Worm (Caenorhabditis elegans) whole organism, young adult: ENCODE measurements around the gene gldi-8.

Experiments used
- B0019.2 ChIP-seq: fragments of 200-800 bp; sonication (Bioruptor generic); conservative IDR thresholded peaks from 2 replicates; pipeline ENCODE4 v1.3.6; 2022; ENCODE audit warnings: missing genetic modification reagents, missing genetic modification characterization, missing compliant biosample characterization
- B0336.3 ChIP-seq: fragments of 200-800 bp; sonication (Bioruptor generic); IDR thresholded peaks from 2 replicates; pipeline ENCODE4 v1.3.6; 2022; ENCODE audit warnings: missing genetic modification characterization, missing compliant biosample characterization
- D2030.7 ChIP-seq: fragments of 200-800 bp; sonication (Bioruptor generic); IDR thresholded peaks from 2 replicates; pipeline ENCODE4 v1.3.6; 2022; ENCODE audit warnings: missing genetic modification reagents, missing genetic modification characterization, missing compliant biosample characterization
- F10E7.11 ChIP-seq: sonication (generic microtip); optimal IDR thresholded peaks from 2 replicates; lab custom pipeline; 2017; ENCODE audit warnings: mild to moderate bottlenecking, missing genetic modification characterization, moderate library complexity, missing compliant biosample characterization
- F22D6.2 ChIP-seq: sonication (generic microtip); optimal IDR thresholded peaks from 2 replicates; lab custom pipeline; 2016; ENCODE audit warnings: mild to moderate bottlenecking, missing genetic modification characterization, missing compliant biosample characterization
- F23B12.7 ChIP-seq: sonication (generic microtip); optimal IDR thresholded peaks from 2 replicates; lab custom pipeline; 2017; ENCODE audit warnings: missing genetic modification characterization, mild to moderate bottlenecking, missing compliant biosample characterization, antibody characterized with exemption, moderate library complexity; ENCODE audit not compliant: insufficient read depth
- F49E8.2 ChIP-seq: sonication (generic microtip); optimal IDR thresholded peaks from 3 replicates; lab custom pipeline; 2017; ENCODE audit warnings: missing genetic modification characterization, mild to moderate bottlenecking, missing compliant biosample characterization, antibody characterized with exemption, moderate library complexity; ENCODE audit not compliant: insufficient read depth
- F57C9.4 ChIP-seq: sonication (generic microtip); optimal IDR thresholded peaks from 2 replicates; lab custom pipeline; 2017; ENCODE audit warnings: mild to moderate bottlenecking, missing genetic modification characterization, missing compliant biosample characterization
- T07F8.4 ChIP-seq: sonication (generic microtip); optimal IDR thresholded peaks from 2 replicates; lab custom pipeline; 2016; ENCODE audit warnings: mild to moderate bottlenecking, missing genetic modification characterization, moderate library complexity, missing compliant biosample characterization
- Y53F4B.3 ChIP-seq: fragments of 200-800 bp; sonication (Bioruptor generic); IDR thresholded peaks from 2 replicates; pipeline ENCODE4 v1.3.6; 2022; ENCODE audit warnings: missing genetic modification reagents, missing genetic modification characterization, missing compliant biosample characterization
- ZK185.1 ChIP-seq: sonication (generic microtip); optimal IDR thresholded peaks from 2 replicates; lab custom pipeline; 2016; ENCODE audit warnings: mild to moderate bottlenecking, missing genetic modification characterization, missing compliant biosample characterization; ENCODE audit not compliant: poor library complexity, severe bottlenecking
- atf-7 ChIP-seq: sonication (generic microtip); optimal IDR thresholded peaks from 2 replicates; lab custom pipeline; 2017; ENCODE audit warnings: mild to moderate bottlenecking, missing genetic modification characterization, missing compliant biosample characterization
- athp-1 ChIP-seq: sonication (generic microtip); optimal IDR thresholded peaks from 2 replicates; lab custom pipeline; 2017; ENCODE audit warnings: mild to moderate bottlenecking, missing genetic modification characterization, missing compliant biosample characterization
- attf-3 ChIP-seq: fragments of 200-800 bp; sonication (Bioruptor generic); conservative IDR thresholded peaks from 2 replicates; pipeline ENCODE4 v1.3.6; 2022; ENCODE audit warnings: missing genetic modification reagents, missing genetic modification characterization, missing compliant biosample characterization
- attf-5 ChIP-seq: fragments of 200-800 bp; sonication (Bioruptor generic); optimal IDR thresholded peaks from 2 replicates; lab custom pipeline; 2018; ENCODE audit warnings: mild to moderate bottlenecking, missing genetic modification characterization, missing compliant biosample characterization
- attf-6 ChIP-seq: fragments of 200-800 bp; sonication (Bioruptor generic); IDR thresholded peaks from 2 replicates; pipeline ENCODE4 v1.3.6; 2022; ENCODE audit warnings: missing genetic modification reagents, missing genetic modification characterization, missing compliant biosample characterization
- cebp-2 ChIP-seq: fragments of 200-800 bp; sonication (Bioruptor generic); IDR thresholded peaks from 2 replicates; pipeline ENCODE4 v1.3.6; 2022; ENCODE audit warnings: missing genetic modification characterization, missing compliant biosample characterization
- ceh-27 ChIP-seq: fragments of 200-800 bp; sonication (Bioruptor generic); optimal IDR thresholded peaks from 2 replicates; lab custom pipeline; 2018; ENCODE audit warnings: mild to moderate bottlenecking, missing genetic modification characterization, moderate library complexity, missing compliant biosample characterization
- ceh-58 ChIP-seq: fragments of 200-800 bp; sonication (Bioruptor generic); IDR thresholded peaks from 2 replicates; pipeline ENCODE4 v1.3.6; 2022; ENCODE audit warnings: missing genetic modification characterization, missing compliant biosample characterization
- egl-18 ChIP-seq: fragments of 200-800 bp; sonication (Bioruptor generic); IDR thresholded peaks from 2 replicates; pipeline ENCODE4 v1.3.6; 2022; ENCODE audit warnings: missing genetic modification reagents, missing genetic modification characterization, missing compliant biosample characterization
- egl-44 ChIP-seq: fragments of 200-800 bp; sonication (Bioruptor generic); IDR thresholded peaks from 2 replicates; pipeline ENCODE4 v1.3.6; 2022; ENCODE audit warnings: missing genetic modification reagents, missing genetic modification characterization, missing compliant biosample characterization
- ets-4 ChIP-seq: fragments of 200-800 bp; sonication (Bioruptor generic); optimal IDR thresholded peaks from 2 replicates; lab custom pipeline; 2018; ENCODE audit warnings: mild to moderate bottlenecking, missing genetic modification characterization, missing compliant biosample characterization
- gei-17 ChIP-seq: fragments of 200-800 bp; sonication (Bioruptor generic); optimal IDR thresholded peaks from 2 replicates; lab custom pipeline; 2018; ENCODE audit warnings: mild to moderate bottlenecking, missing genetic modification characterization, missing compliant biosample characterization
- him-1 ChIP-seq: sonication (generic microtip); optimal IDR thresholded peaks from 2 replicates; lab custom pipeline; 2016; ENCODE audit warnings: missing genotype, missing genetic modification reagents, missing genetic modification characterization, missing compliant biosample characterization
- hrde-1 ChIP-seq: sonication (generic microtip); optimal IDR thresholded peaks from 2 replicates; lab custom pipeline; 2016; ENCODE audit warnings: missing genetic modification characterization, mild to moderate bottlenecking, missing compliant biosample characterization, moderate library complexity, missing genotype, missing genetic modification reagents, borderline replicate concordance
- hsf-1 ChIP-seq: fragments of 200-800 bp; sonication (Bioruptor generic); IDR thresholded peaks from 2 replicates; pipeline ENCODE4 v1.3.6; 2022; ENCODE audit warnings: missing genetic modification reagents, missing genetic modification characterization, missing compliant biosample characterization
- let-607 ChIP-seq, 2 experiments: fragments of 200-800 bp in 1 of 2; sonication (Bioruptor generic) in 1 of 2; sonication (generic microtip) in 1 of 2; optimal IDR thresholded peaks; 2 replicates each; lab custom pipeline; 2016 to 2018; ENCODE audit warnings: mild to moderate bottlenecking in 2 of 2, missing compliant biosample characterization in 2 of 2, missing genetic modification characterization in 2 of 2, moderate library complexity in 2 of 2, missing genotype in 1 of 2
- lin-54 ChIP-seq: fragments of 200-800 bp; sonication (Bioruptor generic); optimal IDR thresholded peaks from 2 replicates; lab custom pipeline; 2018; ENCODE audit warnings: mild to moderate bottlenecking, missing genetic modification characterization, missing compliant biosample characterization
- lsl-1 ChIP-seq: fragments of 200-800 bp; sonication (Bioruptor generic); optimal IDR thresholded peaks from 2 replicates; lab custom pipeline; 2018; ENCODE audit warnings: mild to moderate bottlenecking, missing genetic modification characterization, moderate library complexity, missing compliant biosample characterization
- madf-8 ChIP-seq: fragments of 200-800 bp; sonication (Bioruptor generic); conservative IDR thresholded peaks from 2 replicates; pipeline ENCODE4 v1.3.6; 2022; ENCODE audit warnings: missing genetic modification reagents, missing genetic modification characterization, missing compliant biosample characterization
- mes-4 ChIP-seq: sonication (generic microtip); optimal IDR thresholded peaks from 2 replicates; lab custom pipeline; 2016; ENCODE audit warnings: missing genotype, missing genetic modification characterization, missing compliant biosample characterization
- mxl-1 ChIP-seq: sonication (generic microtip); optimal IDR thresholded peaks from 2 replicates; lab custom pipeline; 2016; ENCODE audit warnings: missing genetic modification characterization, missing compliant biosample characterization
- nfya-1 ChIP-seq: sonication (generic microtip); optimal IDR thresholded peaks from 2 replicates; lab custom pipeline; 2017; ENCODE audit warnings: antibody characterized with exemption, missing compliant biosample characterization, missing genetic modification characterization, borderline replicate concordance; ENCODE audit not compliant: insufficient read depth
- pha-4 ChIP-seq: fragments of 150-350 bp; sonication (generic microtip); optimal IDR thresholded peaks from 2 replicates; lab custom pipeline; 2014; ENCODE audit warnings: missing biosample characterization, missing genetic modification reagents, missing genetic modification characterization
- rec-8 ChIP-seq, 2 experiments: sonication (generic microtip); optimal IDR thresholded peaks; 2 replicates each; lab custom pipeline; 2016; ENCODE audit warnings: mild to moderate bottlenecking in 2 of 2, missing genetic modification characterization in 2 of 2, missing genetic modification reagents in 2 of 2, missing genotype in 2 of 2, missing biosample characterization in 1 of 2, missing compliant biosample characterization in 1 of 2, moderate library complexity in 1 of 2
- sdz-38 ChIP-seq: sonication (generic microtip); optimal IDR thresholded peaks from 2 replicates; lab custom pipeline; 2016; ENCODE audit warnings: missing genotype, missing genetic modification characterization, missing compliant biosample characterization
- sea-2 ChIP-seq: fragments of 200-800 bp; sonication (Bioruptor generic); IDR thresholded peaks from 2 replicates; pipeline ENCODE4 v1.3.6; 2022; ENCODE audit warnings: missing genetic modification characterization, missing compliant biosample characterization
- snpc-1.1 ChIP-seq: sonication (generic microtip); optimal IDR thresholded peaks from 2 replicates; lab custom pipeline; 2017; ENCODE audit warnings: missing genetic modification characterization, mild to moderate bottlenecking, missing compliant biosample characterization, antibody characterized with exemption, moderate library complexity, missing genotype, missing genetic modification reagents; ENCODE audit not compliant: insufficient read depth
- snpc-3.4 ChIP-seq: sonication (generic microtip); optimal IDR thresholded peaks from 2 replicates; lab custom pipeline; 2017; ENCODE audit warnings: missing genetic modification characterization, mild to moderate bottlenecking, missing compliant biosample characterization, antibody characterized with exemption, moderate library complexity, missing genotype, missing genetic modification reagents
- somi-1 ChIP-seq: fragments of 200-800 bp; sonication (Bioruptor generic); optimal IDR thresholded peaks from 2 replicates; lab custom pipeline; 2018; ENCODE audit warnings: mild to moderate bottlenecking, missing genetic modification characterization, missing compliant biosample characterization
- tbp1 ChIP-seq: fragments of 200-800 bp; sonication (Bioruptor generic); optimal IDR thresholded peaks from 2 replicates; lab custom pipeline; 2018; ENCODE audit warnings: mild to moderate bottlenecking, missing genetic modification characterization, missing compliant biosample characterization
- tlf-1 ChIP-seq: fragments of 200-800 bp; sonication (Bioruptor generic); optimal IDR thresholded peaks from 2 replicates; lab custom pipeline; 2018; ENCODE audit warnings: mild to moderate bottlenecking, missing genetic modification characterization, missing compliant biosample characterization
- unc-62 ChIP-seq: fragments of 150-350 bp; optimal IDR thresholded peaks from 2 replicates; lab custom pipeline; 2014; ENCODE audit warnings: missing biosample characterization, missing genetic modification reagents, missing genetic modification characterization
- xnd-1 ChIP-seq: sonication (generic microtip); optimal IDR thresholded peaks from 2 replicates; lab custom pipeline; 2016; ENCODE audit warnings: missing genotype, missing genetic modification reagents, missing genetic modification characterization, missing compliant biosample characterization
- ztf-26 ChIP-seq: sonication (generic microtip); optimal IDR thresholded peaks from 2 replicates; lab custom pipeline; 2017; ENCODE audit warnings: missing genetic modification characterization, missing compliant biosample characterization
- ztf-3 ChIP-seq: fragments of 200-800 bp; sonication (Bioruptor generic); optimal IDR thresholded peaks from 2 replicates; lab custom pipeline; 2018; ENCODE audit warnings: mild to moderate bottlenecking, missing genetic modification characterization, missing compliant biosample characterization

gldi-8 gene

ce11 chrIII:12608220-12608958 is 8.9 kb upstream of the gldi-8 start, which contains the start of gene epc-1 (continued):
- TF ChIP-seq F49E8.2 (tag; lab: Kevin White, UChicago) = peak; percentile 89
- peak; percentile 91 for TF ChIP-seq attf-5 (GFP tag; lab: Kevin White, UChicago)
- TF ChIP-seq F22D6.2 (tag; lab: Kevin White, UChicago) = no peak
- peak; percentile 85 for TF ChIP-seq lin-54 (GFP tag; lab: Kevin White, UChicago)
- TF ChIP-seq B0336.3 (GFP tag; lab: Robert Waterston, UW) = peak; percentile 97
- peak; percentile 60; the same call in 1 of the 2 replicates for TF ChIP-seq attf-3 (GFP tag; lab: Robert Waterston, UW)
- peak in 1 of 2 experiments; percentile 57 for TF ChIP-seq rec-8 (tag; optimal IDR thresholded peaks at IDR 0.05; lab: Kevin White, UChicago)
- peak; percentile 73 for TF ChIP-seq tbp1 (GFP tag; lab: Kevin White, UChicago)
- peak; percentile 37 for TF ChIP-seq pha-4 (tag; lab: Kevin White, UChicago)
- peak; percentile 18; the same call in 1 of the 2 replicates for TF ChIP-seq sea-2 (GFP tag; lab: Robert Waterston, UW)
- peak; percentile 83 for TF ChIP-seq ztf-26 (tag; lab: Kevin White, UChicago)
- no peak for TF ChIP-seq snpc-1.1
- peak; percentile 66 for TF ChIP-seq unc-62 (GFP tag; lab: Kevin White, UChicago)
- peak; percentile 97 to 98 for TF ChIP-seq let-607 (tag; optimal IDR thresholded peaks at IDR 0.05; lab: Kevin White, UChicago)
- no peak for TF ChIP-seq F23B12.7 (tag; lab: Kevin White, UChicago)
- TF ChIP-seq ztf-3 (GFP tag; lab: Kevin White, UChicago) = peak; percentile 17
- no peak for TF ChIP-seq Y53F4B.3
- TF ChIP-seq tlf-1 (GFP tag; lab: Kevin White, UChicago) = peak; percentile 95
- TF ChIP-seq madf-8 = peak; percentile 45
- TF ChIP-seq ceh-58 (GFP tag; lab: Robert Waterston, UW) = no peak
- TF ChIP-seq ceh-27 (GFP tag; lab: Kevin White, UChicago) = peak; percentile 97
- TF ChIP-seq ets-4 = peak; percentile 66
- TF ChIP-seq athp-1 (tag; lab: Kevin White, UChicago) = peak; percentile 97
- peak; percentile 96 for TF ChIP-seq D2030.7 (GFP tag; lab: Robert Waterston, UW)
- peak; percentile 68 for TF ChIP-seq him-1
- TF ChIP-seq snpc-3.4 (tag; lab: Kevin White, UChicago) = peak; percentile 90
- peak; percentile 79 for TF ChIP-seq B0019.2 (GFP tag; lab: Robert Waterston, UW)
- peak; percentile 85 for TF ChIP-seq lsl-1 (GFP tag; lab: Kevin White, UChicago)
- no peak for TF ChIP-seq mxl-1 (tag; lab: Kevin White, UChicago)
- peak; percentile 68; the same call in 1 of the 2 replicates for TF ChIP-seq hsf-1 (GFP tag; lab: Robert Waterston, UW)
- peak; percentile 43 for TF ChIP-seq hrde-1 (tag; lab: Kevin White, UChicago)
- TF ChIP-seq nfya-1 (tag; lab: Kevin White, UChicago) = no peak
- TF ChIP-seq somi-1 (GFP tag; lab: Kevin White, UChicago) = peak; percentile 91
- TF ChIP-seq atf-7 (tag; lab: Kevin White, UChicago) = peak; percentile 93
- TF ChIP-seq xnd-1 (tag; lab: Kevin White, UChicago) = peak; percentile 27
- TF ChIP-seq egl-44 (GFP tag; lab: Robert Waterston, UW) = peak; percentile 73
- no peak for TF ChIP-seq F57C9.4 (tag; lab: Kevin White, UChicago)
- no peak for TF ChIP-seq sdz-38 (tag; lab: Kevin White, UChicago)
- no peak for TF ChIP-seq egl-18
- TF ChIP-seq attf-6 = no peak; the same call in 1 of the 2 replicates
- TF ChIP-seq F10E7.11 (tag; lab: Kevin White, UChicago) = peak; percentile 31
- peak; percentile 59 for TF ChIP-seq gei-17 (GFP tag; lab: Kevin White, UChicago)
- TF ChIP-seq mes-4 (tag; lab: Kevin White, UChicago) = no peak
- TF ChIP-seq cebp-2 (GFP tag; lab: Robert Waterston, UW) = no peak
- peak; percentile 59 for TF ChIP-seq ZK185.1 (tag; lab: Kevin White, UChicago)
- peak; percentile 37 for TF ChIP-seq T07F8.4 (tag; lab: Kevin White, UChicago)
